Worm (Caenorhabditis elegans): Measurements from ENCODE around the gene srab-11.
A peak's percentile ranks its signal among the peaks of the same experiment; 100 is the strongest.

The srab-11 gene

DNA sequence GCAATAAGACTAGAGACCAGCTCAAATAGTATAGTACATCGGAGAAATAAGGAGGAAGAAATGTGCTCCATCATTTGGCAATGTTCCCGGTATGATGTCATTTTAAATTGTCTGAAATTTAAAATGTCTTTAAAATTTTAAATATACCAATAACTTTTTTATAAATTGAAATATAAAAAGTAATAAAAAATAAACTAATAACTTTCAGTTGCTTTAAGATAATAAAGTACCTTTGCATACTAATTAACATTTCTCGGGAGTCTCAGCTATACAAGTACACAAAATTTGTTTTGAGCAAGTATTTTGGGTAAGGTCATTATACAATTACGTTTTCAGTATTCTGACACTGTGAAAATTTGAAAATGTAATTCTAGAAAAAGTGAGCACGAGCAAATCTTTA is 5.0 kb upstream of the srab-11 start, which contains the start of gene srab-6:
TSS of gene srab-6 (minus strand) at position 101 of the 400 bp plus-strand sequence.
- TF ChIP-seq nhr-102 (tag; optimal IDR thresholded peaks at IDR 0.05) = no peak
- TF ChIP-seq lsy-2 (tag; optimal IDR thresholded peaks at IDR 0.05) = no peak
- no peak for TF ChIP-seq ZK337.2 (GFP tag; IDR thresholded peaks at IDR 0.05)
- TF ChIP-seq Y75B8A.6 (GFP tag; IDR thresholded peaks at IDR 0.05) = no peak
- TF ChIP-seq nhr-237 (tag; optimal IDR thresholded peaks at IDR 0.05) = no peak
- TF ChIP-seq pha-4 (GFP tag; IDR thresholded peaks at IDR 0.05) = no peak
- no peak for TF ChIP-seq pha-4 (tag; optimal IDR thresholded peaks at IDR 0.05)
- TF ChIP-seq zip-2 (tag; optimal IDR thresholded peaks at IDR 0.05) = no peak
- TF ChIP-seq ZK546.5 (tag; optimal IDR thresholded peaks at IDR 0.05) = no peak
- no peak for TF ChIP-seq sdz-12 (GFP tag; optimal IDR thresholded peaks at IDR 0.05)
- no peak for TF ChIP-seq dmd-6 (GFP tag; IDR thresholded peaks at IDR 0.05)
- no peak for TF ChIP-seq Y48G9A.11 (GFP tag; IDR thresholded peaks at IDR 0.05)
- TF ChIP-seq dmd-9 (GFP tag; IDR thresholded peaks at IDR 0.05) = no peak
- TF ChIP-seq ceh-28 (tag; optimal IDR thresholded peaks at IDR 0.05) = no peak
- no peak for TF ChIP-seq D1046.2 (GFP tag; IDR thresholded peaks at IDR 0.05)
- no peak for TF ChIP-seq ama-1 (optimal IDR thresholded peaks at IDR 0.05)
- TF ChIP-seq egl-43 (GFP tag; IDR thresholded peaks at IDR 0.05) = no peak
- TF ChIP-seq R02D3.7 (tag; optimal IDR thresholded peaks at IDR 0.05) = no peak
- TF ChIP-seq lin-38 (GFP tag; IDR thresholded peaks at IDR 0.05) = no peak
- no peak for TF ChIP-seq T26A8.4 (GFP tag; IDR thresholded peaks at IDR 0.05)

DNA sequence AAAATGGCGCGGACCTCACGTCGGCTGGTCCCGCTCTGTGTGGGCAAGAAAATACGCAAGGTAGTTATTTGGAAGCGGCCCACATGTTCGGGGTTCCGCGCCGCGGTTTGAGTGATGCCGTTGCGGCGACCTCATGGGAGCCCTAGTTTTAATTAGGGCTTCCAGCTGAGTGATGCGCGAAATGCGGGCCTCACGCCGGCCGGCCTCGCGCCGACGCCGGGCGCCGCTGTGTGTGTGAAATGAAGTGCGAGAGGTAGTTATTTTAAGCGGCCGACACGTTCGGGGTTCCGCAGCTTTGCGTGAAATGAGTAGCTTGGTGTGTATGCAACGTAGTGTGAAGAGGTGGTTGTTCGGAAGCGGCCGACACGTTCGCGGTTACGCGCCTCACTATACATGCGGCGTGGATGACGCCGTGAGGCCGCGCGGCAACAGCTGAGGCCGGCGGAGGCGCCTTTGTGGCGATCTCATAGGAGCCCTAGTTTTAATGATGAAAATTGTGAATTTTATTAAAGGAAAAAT is 3.1 kb upstream of the srab-11 start:
- peak; percentile 91 for TF ChIP-seq set-16 (GFP tag; IDR thresholded peaks at IDR 0.05)
- TF ChIP-seq aha-1 (tag) = peak; percentile 73
- no peak for TF ChIP-seq lin-29 (GFP tag; IDR thresholded peaks at IDR 0.05)
- TF ChIP-seq dpl-1 (GFP tag; optimal IDR thresholded peaks at IDR 0.05) = no peak
- no peak for TF ChIP-seq daf-16 (GFP tag; optimal IDR thresholded peaks at IDR 0.05)
- no peak for TF ChIP-seq daf-16 (tag; optimal IDR thresholded peaks at IDR 0.05)
- 0 out of 2 replicates have a peak, but pooled peaks have one; percentile 6 for TF ChIP-seq nhr-41 (GFP tag; IDR thresholded peaks at IDR 0.05)
- TF ChIP-seq saeg-2 (GFP tag; IDR thresholded peaks at IDR 0.05) = 0 out of 2 replicates have a peak, but pooled peaks have one; percentile 38
- no peak for TF ChIP-seq ceh-20 (GFP tag; IDR thresholded peaks at IDR 0.05)
- no peak for TF ChIP-seq unc-62 (GFP tag; optimal IDR thresholded peaks at IDR 0.05 in 1 of 2)
- no peak for TF ChIP-seq unc-62 (tag; optimal IDR thresholded peaks at IDR 0.05)

ce11 chrV:3145241-3145640 is 1.6 kb downstream of the srab-11 start:
- TF ChIP-seq daf-12 (tag; optimal IDR thresholded peaks at IDR 0.05) = no peak
- TF ChIP-seq set-16 (GFP tag; IDR thresholded peaks at IDR 0.05) = peak; percentile 86

DNA sequence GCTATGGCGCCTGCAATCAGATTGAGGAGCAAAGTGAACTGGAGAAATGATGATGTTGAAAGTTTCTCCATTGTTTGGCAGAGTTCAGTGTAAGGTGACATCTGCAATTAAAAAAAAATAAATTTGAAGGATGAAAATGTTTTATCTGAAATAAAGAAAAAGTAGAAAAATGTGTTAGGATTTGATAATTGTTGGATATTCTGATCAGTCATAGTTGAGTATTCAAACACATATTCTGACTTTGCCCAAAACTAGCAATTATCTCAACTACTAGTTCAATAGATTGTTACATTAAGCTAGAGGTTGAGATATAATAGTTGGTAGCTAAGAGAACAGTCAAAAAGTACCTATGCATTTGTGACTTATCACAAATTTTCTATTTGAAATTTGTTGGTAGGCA is 2.3 kb downstream of the srab-11 start, which contains the start of gene srab-10:
TSS of gene srab-10 (minus strand) at position 101 of the 400 bp plus-strand sequence.
- TF ChIP-seq lin-1 (GFP tag; IDR thresholded peaks at IDR 0.05) (no peak), unc-39 (tag; optimal IDR thresholded peaks at IDR 0.05) (no peak)

- no peak for TF ChIP-seq nhr-111 (GFP tag; optimal IDR thresholded peaks at IDR 0.05)
Observed at ce11 chrV:3141190-3141589, 5.6 kb downstream of the srab-11 start, which contains the start of gene srab-9. TSS of gene srab-9 (minus strand) at chrV:3141290.

Measured in whole organism, L4 larva.